Worm (Caenorhabditis elegans) whole organism, young adult: Measurements from ENCODE around the gene nlp-50.

ENCODE experiments used
- F22D6.2 ChIP-seq: sonication (generic microtip); optimal IDR thresholded peaks from 2 replicates; lab custom pipeline; 2016; ENCODE audit warnings: mild to moderate bottlenecking, missing genetic modification characterization, missing compliant biosample characterization
- F39B2.1 ChIP-seq: fragments of 200-800 bp; sonication (Bioruptor generic); IDR thresholded peaks from 2 replicates; pipeline ENCODE4 v1.3.6; 2022; ENCODE audit warnings: missing genetic modification reagents, missing genetic modification characterization, missing compliant biosample characterization
- Y53F4B.3 ChIP-seq: fragments of 200-800 bp; sonication (Bioruptor generic); IDR thresholded peaks from 2 replicates; pipeline ENCODE4 v1.3.6; 2022; ENCODE audit warnings: missing genetic modification reagents, missing genetic modification characterization, missing compliant biosample characterization
- akir-1 ChIP-seq: fragments of 200-800 bp; sonication (Bioruptor generic); optimal IDR thresholded peaks from 2 replicates; lab custom pipeline; 2018; ENCODE audit warnings: mild to moderate bottlenecking, missing genetic modification characterization, moderate library complexity, missing compliant biosample characterization
- let-607 ChIP-seq, 2 experiments: fragments of 200-800 bp in 1 of 2; sonication (Bioruptor generic) in 1 of 2; sonication (generic microtip) in 1 of 2; optimal IDR thresholded peaks; 2 replicates each; lab custom pipeline; 2016 to 2018; ENCODE audit warnings: mild to moderate bottlenecking in 2 of 2, missing compliant biosample characterization in 2 of 2, missing genetic modification characterization in 2 of 2, moderate library complexity in 2 of 2, missing genotype in 1 of 2
- lin-54 ChIP-seq: fragments of 200-800 bp; sonication (Bioruptor generic); optimal IDR thresholded peaks from 2 replicates; lab custom pipeline; 2018; ENCODE audit warnings: mild to moderate bottlenecking, missing genetic modification characterization, missing compliant biosample characterization
- nfya-1 ChIP-seq: sonication (generic microtip); optimal IDR thresholded peaks from 2 replicates; lab custom pipeline; 2017; ENCODE audit warnings: antibody characterized with exemption, missing compliant biosample characterization, missing genetic modification characterization, borderline replicate concordance; ENCODE audit not compliant: insufficient read depth
- nhr-90 ChIP-seq: sonication (generic microtip); optimal IDR thresholded peaks from 2 replicates; lab custom pipeline; 2016; ENCODE audit warnings: missing genotype, mild to moderate bottlenecking, missing genetic modification characterization, missing compliant biosample characterization
- snpc-3.4 ChIP-seq: sonication (generic microtip); optimal IDR thresholded peaks from 2 replicates; lab custom pipeline; 2017; ENCODE audit warnings: missing genetic modification characterization, mild to moderate bottlenecking, missing compliant biosample characterization, antibody characterized with exemption, moderate library complexity, missing genotype, missing genetic modification reagents

DNA sequence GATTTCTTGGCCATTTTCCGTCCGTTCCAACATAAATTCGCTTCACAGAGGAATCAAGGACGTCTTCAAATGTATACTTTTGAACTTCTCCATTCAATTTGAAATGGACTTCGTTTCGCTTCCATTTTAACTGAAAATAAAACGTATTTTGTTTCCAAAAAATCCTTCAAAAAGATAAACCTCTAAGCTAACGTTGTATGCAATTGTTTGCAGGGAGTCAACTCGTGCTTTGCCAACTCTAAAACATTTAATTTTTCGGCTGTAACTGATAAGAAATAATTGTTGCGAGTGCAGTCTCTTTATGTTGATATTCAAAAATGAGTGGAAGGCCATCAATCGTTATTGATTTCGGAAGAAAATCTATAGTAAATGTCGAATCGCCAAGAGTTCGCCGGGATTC, 3.2 kb downstream of the nlp-50 start, which contains the start of gene F41G3.18:
- TF ChIP-seq akir-1 (GFP tag; lab: Kevin White, UChicago) = no peak
- no peak for TF ChIP-seq F22D6.2 (tag; lab: Kevin White, UChicago)
- TF ChIP-seq nfya-1 (tag; lab: Kevin White, UChicago) = no peak
- TF ChIP-seq F39B2.1 (GFP tag; lab: Robert Waterston, UW) = no peak
- TF ChIP-seq Y53F4B.3 (GFP tag; lab: Robert Waterston, UW) = no peak
- TF ChIP-seq snpc-3.4 (tag; lab: Kevin White, UChicago) = no peak
- no peak for TF ChIP-seq lin-54 (GFP tag; lab: Kevin White, UChicago)
- no peak for TF ChIP-seq nhr-90 (tag; lab: Kevin White, UChicago)
- TF ChIP-seq let-607 (tag; optimal IDR thresholded peaks at IDR 0.05; lab: Kevin White, UChicago) = no peak
